Worm (Caenorhabditis elegans): ENCODE data around the gene BE10.5.
A peak's percentile ranks its signal among the peaks of the same experiment; 100 is the strongest.

Gene BE10.5

ce11 chrIII:12831696-12832095 is 25.1 kb upstream of the BE10.5 start:
- TF ChIP-seq hif-1 (tag; optimal IDR thresholded peaks at IDR 0.05), result no peak
- peak; percentile 80 for TF ChIP-seq nhr-28 (tag; optimal IDR thresholded peaks at IDR 0.05)
- TF ChIP-seq dve-1 (tag; optimal IDR thresholded peaks at IDR 0.05; ENCODE audit: insufficient read depth), result peak; percentile 23
- TF ChIP-seq dmd-6 (GFP tag; IDR thresholded peaks at IDR 0.05), result peak; percentile 38; the same call in 1 of the 2 replicates
- no peak for TF ChIP-seq php-3 (GFP tag; IDR thresholded peaks at IDR 0.05)
- TF ChIP-seq pqm-1 (tag; optimal IDR thresholded peaks at IDR 0.05), result peak; percentile 1
- no peak for TF ChIP-seq fkh-10 (GFP tag; optimal IDR thresholded peaks at IDR 0.05)

DNA sequence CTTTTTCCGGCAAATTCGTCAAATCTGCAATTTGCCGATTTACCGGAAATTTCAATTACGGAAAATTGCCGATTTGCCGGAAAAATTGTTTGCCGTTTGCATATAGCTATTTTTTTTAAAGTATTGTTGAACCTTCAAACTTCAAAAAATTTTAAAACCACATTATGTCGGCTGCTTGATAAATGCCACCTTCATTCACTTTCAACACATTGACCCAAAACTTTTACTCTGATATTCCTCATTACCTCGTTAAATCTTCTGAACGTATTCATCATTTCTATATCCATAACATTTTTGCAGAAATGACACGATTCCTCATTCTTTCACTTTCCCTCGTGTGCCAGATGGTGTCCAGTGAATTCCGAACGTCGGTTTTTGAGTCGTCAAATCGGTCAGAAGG is 22.5 kb upstream of the BE10.5 start, which contains the start of gene Y37D8A.3:
TSS of gene Y37D8A.3 (plus strand) at position 301 of the 400 bp plus-strand sequence.
- TF ChIP-seq attf-4 (tag; optimal IDR thresholded peaks at IDR 0.05) (no peak), F49E8.2 (tag; optimal IDR thresholded peaks at IDR 0.05; ENCODE audit: borderline replicate concordance) (no peak), pha-4 (GFP tag; IDR thresholded peaks at IDR 0.05) (no peak), pha-4 (tag; optimal IDR thresholded peaks at IDR 0.05) (no peak), lir-3 (tag; optimal IDR thresholded peaks at IDR 0.05) (no peak), mdl-1 (tag; optimal IDR thresholded peaks at IDR 0.05) (no peak), nhr-48 (tag; optimal IDR thresholded peaks at IDR 0.05) (no peak), hmg-1.1 (GFP tag; IDR thresholded peaks at IDR 0.05) (no peak), ZK337.2 (GFP tag; IDR thresholded peaks at IDR 0.05) (no peak), nhr-10 (tag; optimal IDR thresholded peaks at IDR 0.05) (no peak), nhr-11 (tag; optimal IDR thresholded peaks at IDR 0.05) (no peak), ama-1 (optimal IDR thresholded peaks at IDR 0.05) (no peak), Y105C5A.15 (GFP tag; IDR thresholded peaks at IDR 0.05) (no peak), gei-8 (GFP tag; optimal IDR thresholded peaks at IDR 0.05) (no peak), nhr-237 (tag; optimal IDR thresholded peaks at IDR 0.05) (no peak), egl-43 (GFP tag; IDR thresholded peaks at IDR 0.05) (no peak), lin-13 (GFP tag; optimal IDR thresholded peaks at IDR 0.05) (no peak), mxl-2 (GFP tag; conservative IDR thresholded peaks at IDR 0.05) (no peak), Y48G9A.11 (GFP tag; IDR thresholded peaks at IDR 0.05) (no peak)

DNA sequence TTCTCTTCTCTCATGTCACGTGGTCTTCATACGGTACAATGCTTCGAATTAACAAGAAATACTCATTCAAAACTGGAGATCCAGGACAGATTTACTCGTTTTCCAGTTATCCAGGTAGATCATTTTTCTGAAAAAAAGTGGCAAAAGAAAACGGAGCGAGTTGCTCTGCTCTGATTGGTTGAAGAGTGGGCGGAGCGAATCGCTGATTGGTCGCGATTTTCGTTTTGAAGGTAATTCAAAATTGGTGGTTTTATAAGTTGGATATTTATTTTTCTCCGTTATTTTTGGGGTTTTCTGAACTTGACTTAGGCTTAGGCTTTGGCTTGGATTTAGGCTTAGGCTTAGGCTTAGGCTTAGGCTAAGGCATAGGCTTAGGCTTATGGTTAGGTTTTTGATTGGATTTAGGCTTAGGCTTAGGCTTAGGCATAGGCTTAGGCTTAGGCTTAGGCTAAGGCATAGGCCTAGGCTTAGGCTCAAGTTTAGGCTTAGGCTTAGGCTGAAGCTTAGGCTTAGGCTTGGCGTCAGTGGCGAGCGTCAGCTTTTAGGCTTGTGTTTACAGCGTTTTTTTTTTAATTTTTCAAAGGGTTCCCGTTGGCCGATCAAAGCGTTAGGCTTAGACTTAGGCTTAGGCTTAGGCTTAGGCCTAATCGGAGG is 16.1 kb upstream of the BE10.5 start:
- TF ChIP-seq dmd-8 (GFP tag; IDR thresholded peaks at IDR 0.05) (peak; percentile 63; the same call in 1 of the 2 replicates), lir-3 (tag; optimal IDR thresholded peaks at IDR 0.05) (no peak), ceh-62 (tag; optimal IDR thresholded peaks at IDR 0.05) (no peak), unc-39 (tag; optimal IDR thresholded peaks at IDR 0.05) (no peak)

DNA sequence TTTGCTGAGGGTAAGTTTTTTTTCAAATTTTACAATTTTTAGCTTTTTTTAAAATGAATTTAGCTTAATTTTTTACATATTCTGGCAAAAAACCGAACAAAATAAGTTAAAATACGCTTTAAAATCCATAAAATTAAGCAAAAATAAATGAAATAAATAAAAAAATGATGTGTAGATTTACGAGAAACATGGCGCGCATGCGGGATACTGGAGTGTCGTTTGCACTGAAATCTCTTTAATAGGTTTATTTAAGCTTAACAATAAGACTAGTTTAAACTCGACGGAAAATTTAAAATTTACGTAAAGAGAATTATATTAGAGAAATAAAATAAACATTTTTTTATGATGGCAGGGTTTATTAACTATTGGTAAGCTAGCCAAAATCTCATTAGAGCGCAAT is 14.7 kb upstream of the BE10.5 start:
- TF ChIP-seq arid-1 (GFP tag; conservative IDR thresholded peaks at IDR 0.05), result no peak
- TF ChIP-seq lsy-2 (tag; optimal IDR thresholded peaks at IDR 0.05), result peak in 1 of 2 experiments; percentile 29
- no peak for TF ChIP-seq ceh-32 (tag; optimal IDR thresholded peaks at IDR 0.05; ENCODE audit: poor library complexity)
- peak; percentile 28 for TF ChIP-seq R02D3.7 (tag; optimal IDR thresholded peaks at IDR 0.05)
- TF ChIP-seq spr-1 (tag; optimal IDR thresholded peaks at IDR 0.05), result no peak
- no peak for TF ChIP-seq rbr-2 (tag; optimal IDR thresholded peaks at IDR 0.05)

- TF ChIP-seq set-16 (GFP tag; IDR thresholded peaks at IDR 0.05) (no peak), snpc-1.2 (GFP tag; IDR thresholded peaks at IDR 0.05) (no peak), pha-4 (GFP tag; IDR thresholded peaks at IDR 0.05) (no peak), pha-4 (tag; optimal IDR thresholded peaks at IDR 0.05) (no peak), spr-1 (tag; optimal IDR thresholded peaks at IDR 0.05) (no peak), zfp-2 (tag; optimal IDR thresholded peaks at IDR 0.05) (no peak), attf-4 (tag; optimal IDR thresholded peaks at IDR 0.05) (no peak), lin-1 (GFP tag; IDR thresholded peaks at IDR 0.05) (no peak), egl-27 (tag; optimal IDR thresholded peaks at IDR 0.05) (no peak), ZK546.5 (tag; optimal IDR thresholded peaks at IDR 0.05) (no peak), zip-11 (GFP tag; IDR thresholded peaks at IDR 0.05) (no peak), ceh-44 (GFP tag; IDR thresholded peaks at IDR 0.05) (no peak), F49E8.2 (tag; optimal IDR thresholded peaks at IDR 0.05; ENCODE audit: borderline replicate concordance) (no peak), madf-9 (GFP tag; conservative IDR thresholded peaks at IDR 0.05) (no peak), D1046.2 (GFP tag; IDR thresholded peaks at IDR 0.05) (no peak), lin-29 (GFP tag; IDR thresholded peaks at IDR 0.05) (no peak)
These were observed 13.3 kb upstream of the BE10.5 start, which contains the start of the genes Y37D8A.2 and Y37D8A.25 for ce11 chrIII:12819909-12820308. TSS of gene Y37D8A.2 (plus strand) at chrIII:12820193. TSS of gene Y37D8A.25 (minus strand) at chrIII:12820253.
